Fruit fly (Drosophila melanogaster) whole organism, embryonic: ENCODE results near the gene SCAR.

ENCODE experiments used
- Atf3 ChIP-seq: fragments of 200-800 bp; sonication (Bioruptor generic); optimal IDR thresholded peaks from 3 replicates; lab custom pipeline; 2016; ENCODE audit warnings: missing biosample characterization, missing genetic modification characterization
- B-H1 ChIP-seq: fragments of 200-800 bp; sonication (Bioruptor generic); IDR thresholded peaks from 3 replicates; pipeline ENCODE4 v1.3.6; 2022; ENCODE audit warnings: missing biosample characterization, missing genetic modification characterization
- CG11456 ChIP-seq: fragments of 200-800 bp; sonication (Bioruptor generic); IDR thresholded peaks from 3 replicates; pipeline ENCODE4 v1.3.6; 2022; ENCODE audit warnings: missing biosample characterization, missing genetic modification characterization
- CG11560 ChIP-seq: fragments of 200-800 bp; sonication (Bioruptor generic); IDR thresholded peaks from 3 replicates; pipeline ENCODE4 v1.3.6; 2022; ENCODE audit warnings: missing biosample characterization, missing genetic modification characterization
- CG12104 ChIP-seq: fragments of 200-800 bp; sonication (Bioruptor generic); optimal IDR thresholded peaks from 3 replicates; lab custom pipeline; 2016; ENCODE audit warnings: missing biosample characterization, missing genetic modification characterization
- CG14965 ChIP-seq: fragments of 200-800 bp; sonication (Bioruptor generic); optimal IDR thresholded peaks from 2 replicates; lab custom pipeline; 2016; ENCODE audit warnings: missing biosample characterization, missing genetic modification characterization, borderline replicate concordance
- CG1603 ChIP-seq: fragments of 200-800 bp; sonication (Bioruptor generic); optimal IDR thresholded peaks from 2 replicates; lab custom pipeline; 2019; ENCODE audit warnings: missing biosample characterization, mild to moderate bottlenecking, missing genetic modification characterization, moderate library complexity
- CG16779 ChIP-seq: fragments of 200-800 bp; sonication (Bioruptor generic); IDR thresholded peaks from 2 replicates; pipeline ENCODE4 v1.3.6; 2022; ENCODE audit warnings: missing biosample characterization, missing genetic modification characterization
- CG18262 ChIP-seq: fragments of 200-800 bp; optimal IDR thresholded peaks from 3 replicates; lab custom pipeline; 2019; ENCODE audit warnings: missing biosample characterization, mild to moderate bottlenecking, missing genetic modification characterization, moderate library complexity
- CG2116 ChIP-seq: fragments of 200-800 bp; sonication (Bioruptor generic); optimal IDR thresholded peaks from 3 replicates; lab custom pipeline; 2018; ENCODE audit warnings: missing biosample characterization, mild to moderate bottlenecking, missing genetic modification characterization
- CG2199 ChIP-seq: fragments of 200-800 bp; sonication (Bioruptor generic); IDR thresholded peaks from 3 replicates; pipeline ENCODE4 v1.3.6; 2022; ENCODE audit warnings: missing biosample characterization, missing genetic modification characterization
- CG30403 ChIP-seq: fragments of 200-800 bp; sonication (Bioruptor generic); optimal IDR thresholded peaks from 3 replicates; lab custom pipeline; 2016; ENCODE audit warnings: missing biosample characterization, missing genetic modification characterization
- CG31224 ChIP-seq: fragments of 200-800 bp; sonication (Bioruptor generic); IDR thresholded peaks from 2 replicates; pipeline ENCODE4 v1.3.6; 2022; ENCODE audit warnings: missing biosample characterization, missing genetic modification characterization
- CG4617 ChIP-seq: fragments of 200-800 bp; sonication (Bioruptor generic); optimal IDR thresholded peaks from 3 replicates; lab custom pipeline; 2016; ENCODE audit warnings: missing biosample characterization, missing genetic modification characterization, borderline replicate concordance
- CG4854 ChIP-seq: fragments of 200-800 bp; sonication (Bioruptor generic); optimal IDR thresholded peaks from 2 replicates; lab custom pipeline; 2016; ENCODE audit warnings: missing biosample characterization, missing genetic modification characterization, inconsistent platforms
- CG6254 ChIP-seq: fragments of 200-800 bp; sonication (Bioruptor generic); optimal IDR thresholded peaks from 3 replicates; lab custom pipeline; 2017; ENCODE audit warnings: mild to moderate bottlenecking, missing biosample characterization, missing genetic modification reagents, missing genetic modification characterization
- CG9727 ChIP-seq: fragments of 200-800 bp; sonication (Bioruptor generic); optimal IDR thresholded peaks from 3 replicates; lab custom pipeline; 2017; ENCODE audit warnings: missing biosample characterization, mild to moderate bottlenecking, missing genetic modification characterization
- CoRest ChIP-seq: fragments of 200-800 bp; sonication (Bioruptor generic); optimal IDR thresholded peaks from 3 replicates; lab custom pipeline; 2018; ENCODE audit warnings: missing biosample characterization, mild to moderate bottlenecking, missing genetic modification characterization, moderate library complexity
- CrebB ChIP-seq: fragments of 200-800 bp; sonication (Bioruptor generic); optimal IDR thresholded peaks from 3 replicates; lab custom pipeline; 2018; ENCODE audit warnings: missing biosample characterization, mild to moderate bottlenecking, missing genetic modification characterization
- Doc2 ChIP-seq: fragments of 200-800 bp; sonication (Bioruptor generic); IDR thresholded peaks from 2 replicates; pipeline ENCODE4 v1.3.6; 2022; ENCODE audit warnings: missing biosample characterization, missing genetic modification characterization
- Dref ChIP-seq: fragments of 200-800 bp; sonication (Bioruptor generic); IDR thresholded peaks from 2 replicates; pipeline ENCODE4 v1.3.6; 2022; ENCODE audit warnings: missing biosample characterization, missing genetic modification characterization
- Drgx ChIP-seq: fragments of 200-800 bp; sonication (Bioruptor generic); IDR thresholded peaks from 2 replicates; pipeline ENCODE4 v1.3.6; 2022; ENCODE audit warnings: missing biosample characterization, missing genetic modification characterization
- Gsc ChIP-seq: fragments of 200-800 bp; sonication (Bioruptor generic); IDR thresholded peaks from 2 replicates; pipeline ENCODE4 v1.3.6; 2022; ENCODE audit warnings: missing biosample characterization, missing genetic modification characterization
- Hey ChIP-seq: fragments of 200-800 bp; sonication (Bioruptor generic); optimal IDR thresholded peaks from 3 replicates; lab custom pipeline; 2018; ENCODE audit warnings: missing biosample characterization, mild to moderate bottlenecking, missing genetic modification characterization
- NC2β ChIP-seq: fragments of 200-800 bp; sonication (Bioruptor generic); optimal IDR thresholded peaks from 2 replicates; lab custom pipeline; 2016; ENCODE audit warnings: missing biosample characterization, missing genetic modification characterization
- PHDP ChIP-seq: fragments of 200-800 bp; sonication (Bioruptor generic); optimal IDR thresholded peaks from 3 replicates; lab custom pipeline; 2018; ENCODE audit warnings: missing biosample characterization, mild to moderate bottlenecking, missing genetic modification characterization, moderate library complexity
- Pdp1 ChIP-seq, 2 experiments: fragments of 200-800 bp; sonication (Bioruptor generic); optimal IDR thresholded peaks; 3 replicates each; lab custom pipeline; 2016; ENCODE audit warnings: missing biosample characterization in 2 of 2, missing genetic modification characterization in 2 of 2, mild to moderate bottlenecking in 1 of 2, moderate library complexity in 1 of 2
- Side ChIP-seq: fragments of 200-800 bp; sonication (Bioruptor generic); optimal IDR thresholded peaks from 2 replicates; lab custom pipeline; 2016; ENCODE audit warnings: missing biosample characterization, missing genetic modification characterization
- Six4 ChIP-seq: fragments of 200-800 bp; sonication (Bioruptor generic); optimal IDR thresholded peaks from 2 replicates; lab custom pipeline; 2016; ENCODE audit warnings: missing biosample characterization, missing genetic modification characterization
- abd-A ChIP-seq: fragments of 200-800 bp; sonication (Bioruptor generic); optimal IDR thresholded peaks from 3 replicates; lab custom pipeline; 2019; ENCODE audit warnings: missing biosample characterization, mild to moderate bottlenecking, missing genetic modification characterization, moderate library complexity
- ap ChIP-seq: fragments of 200-800 bp; sonication (Bioruptor generic); IDR thresholded peaks from 2 replicates; pipeline ENCODE4 v1.3.6; 2022; ENCODE audit warnings: missing biosample characterization, missing genetic modification characterization
- bigmax ChIP-seq: fragments of 200-800 bp; sonication (Bioruptor generic); optimal IDR thresholded peaks from 2 replicates; lab custom pipeline; 2018; ENCODE audit warnings: missing biosample characterization, mild to moderate bottlenecking, missing genetic modification characterization
- caup ChIP-seq: fragments of 200-800 bp; sonication (Bioruptor generic); optimal IDR thresholded peaks from 3 replicates; lab custom pipeline; 2017; ENCODE audit warnings: missing biosample characterization, mild to moderate bottlenecking, missing genetic modification characterization, moderate library complexity; ENCODE audit not compliant: severe bottlenecking
- crp ChIP-seq, 2 experiments: fragments of 200-800 bp; sonication (Bioruptor generic); optimal IDR thresholded peaks; 2 replicates in 1 of 2; 3 replicates in 1 of 2; lab custom pipeline; 2017; ENCODE audit warnings: missing biosample characterization in 2 of 2, missing genetic modification characterization in 2 of 2, mild to moderate bottlenecking in 1 of 2, moderate library complexity in 1 of 2
- fu2 ChIP-seq: fragments of 200-800 bp; sonication (Bioruptor generic); optimal IDR thresholded peaks from 2 replicates; lab custom pipeline; 2016; ENCODE audit warnings: missing biosample characterization, missing genetic modification characterization
- gem ChIP-seq: fragments of 200-800 bp; sonication (Bioruptor generic); optimal IDR thresholded peaks from 2 replicates; lab custom pipeline; 2019; ENCODE audit warnings: missing biosample characterization, mild to moderate bottlenecking, missing genetic modification characterization, moderate library complexity
- hbn ChIP-seq: fragments of 200-800 bp; sonication (Bioruptor generic); IDR thresholded peaks from 2 replicates; pipeline ENCODE4 v1.3.6; 2022; ENCODE audit warnings: missing biosample characterization, missing genetic modification characterization; ENCODE audit not compliant: partially characterized antibody
- hkb ChIP-seq, 2 experiments: fragments of 200-800 bp in 1 of 2; fragments of >200 bp in 1 of 2; sonication (Bioruptor generic) in 1 of 2; IDR thresholded peaks in 1 of 2; optimal IDR thresholded peaks in 1 of 2; 2 replicates each; pipeline versions ENCODE4 v1.3.6 to Lab custom; 2017 to 2022; ENCODE audit warnings: missing biosample characterization in 1 of 2, missing genetic modification characterization in 1 of 2
- klu ChIP-seq: fragments of 200-800 bp; sonication (Bioruptor generic); IDR thresholded peaks from 2 replicates; pipeline ENCODE4 v1.3.6; 2022; ENCODE audit warnings: missing biosample characterization, missing genetic modification characterization
- knrl ChIP-seq: fragments of 200-800 bp; sonication (Bioruptor generic); IDR thresholded peaks from 3 replicates; pipeline ENCODE4 v1.3.6; 2022; ENCODE audit warnings: missing biosample characterization, missing genetic modification characterization; ENCODE audit not compliant: partially characterized antibody
- lbe ChIP-seq: fragments of 200-800 bp; sonication (Bioruptor generic); optimal IDR thresholded peaks from 2 replicates; lab custom pipeline; 2016; ENCODE audit warnings: missing biosample characterization, mild to moderate bottlenecking, missing genetic modification characterization
- pnt ChIP-seq: fragments of 200-800 bp; sonication (Bioruptor generic); optimal IDR thresholded peaks from 3 replicates; lab custom pipeline; 2016; ENCODE audit warnings: missing biosample characterization, missing genetic modification characterization
- repo ChIP-seq: fragments of 200-800 bp; sonication (Bioruptor generic); optimal IDR thresholded peaks from 2 replicates; lab custom pipeline; 2016; ENCODE audit warnings: missing biosample characterization, missing genetic modification characterization
- ro ChIP-seq: fragments of 200-800 bp; sonication (Bioruptor generic); IDR thresholded peaks from 2 replicates; pipeline ENCODE4 v1.3.6; 2022; ENCODE audit warnings: missing biosample characterization, missing genetic modification characterization
- trh ChIP-seq: fragments of 200-800 bp; sonication (Bioruptor generic); optimal IDR thresholded peaks from 2 replicates; lab custom pipeline; 2016; ENCODE audit warnings: missing biosample characterization, missing genetic modification characterization
- usp ChIP-seq: fragments of >200 bp; optimal IDR thresholded peaks from 2 replicates; lab custom pipeline; 2017; ENCODE audit warnings: missing biosample characterization, missing genetic modification characterization
- vfl ChIP-seq: fragments of 200-800 bp; sonication (Bioruptor generic); optimal IDR thresholded peaks from 2 replicates; lab custom pipeline; 2016; ENCODE audit warnings: missing biosample characterization, missing genetic modification characterization
- wek ChIP-seq: fragments of 200-800 bp; sonication (Bioruptor generic); optimal IDR thresholded peaks from 3 replicates; lab custom pipeline; 2018; ENCODE audit warnings: missing biosample characterization, mild to moderate bottlenecking, missing genetic modification characterization, moderate library complexity
- zfh1 ChIP-seq: fragments of 200-800 bp; sonication (Bioruptor generic); IDR thresholded peaks from 3 replicates; pipeline ENCODE4 v1.3.6; 2022; ENCODE audit warnings: missing biosample characterization, missing genetic modification characterization

Gene SCAR

dm6 chr2L:11003925-11004673 lies 27.5 kb downstream of the SCAR start, which contains the start of gene RpL9 (continued):
- TF ChIP-seq B-H1 (GFP tag; lab: Robert Waterston, UW): peak; percentile 23; the same call in 1 of the 3 replicates
- peak; percentile 84 for TF ChIP-seq CrebB
- TF ChIP-seq CG11456 (GFP tag; lab: Robert Waterston, UW): no peak
- TF ChIP-seq zfh1 (GFP tag; lab: Robert Waterston, UW): no peak; the same call in 2 of the 3 replicates
- TF ChIP-seq CG31224 (GFP tag; lab: Robert Waterston, UW): peak; percentile 49; the same call in 1 of the 2 replicates
- TF ChIP-seq Doc2: no peak
- no peak for TF ChIP-seq gem (tag; lab: Kevin White, UChicago)
- no peak for TF ChIP-seq abd-A (tag; lab: Kevin White, UChicago)
- no peak for TF ChIP-seq Gsc (GFP tag; lab: Robert Waterston, UW)
- TF ChIP-seq pnt (GFP tag; lab: Kevin White, UChicago): no peak
- TF ChIP-seq Atf3 (GFP tag; lab: Kevin White, UChicago): peak; percentile 15
- no peak for TF ChIP-seq knrl (GFP tag; lab: Robert Waterston, UW)
- TF ChIP-seq lbe (GFP tag; lab: Kevin White, UChicago): no peak
- peak in 1 of 2 experiments; percentile 40 for TF ChIP-seq crp (GFP tag; optimal IDR thresholded peaks at IDR 0.05; lab: Kevin White, UChicago)
- peak; percentile 85 for TF ChIP-seq wek (GFP tag; lab: Kevin White, UChicago)
- TF ChIP-seq CG4854 (GFP tag; lab: Kevin White, UChicago): peak; percentile 6
- TF ChIP-seq Hey (tag; lab: Kevin White, UChicago): no peak
- peak; percentile 68 for TF ChIP-seq CG12104 (GFP tag; lab: Kevin White, UChicago)
- TF ChIP-seq fu2 (GFP tag; lab: Kevin White, UChicago): no peak
- peak; percentile 75 for TF ChIP-seq CG1603 (tag; lab: Kevin White, UChicago)
- no peak for TF ChIP-seq CoRest (tag; lab: Kevin White, UChicago)
- TF ChIP-seq trh: peak; percentile 37
- TF ChIP-seq Dref (GFP tag; lab: Robert Waterston, UW): no peak
- TF ChIP-seq Drgx (GFP tag; lab: Robert Waterston, UW): no peak
- no peak for TF ChIP-seq CG30403
- TF ChIP-seq usp (GFP tag; lab: Kevin White, UChicago): no peak
- peak; percentile 30 for TF ChIP-seq CG4617 (GFP tag; lab: Kevin White, UChicago)
- peak; percentile 53 to 56 for TF ChIP-seq Pdp1 (GFP tag; optimal IDR thresholded peaks at IDR 0.05; lab: Kevin White, UChicago)
- no peak for TF ChIP-seq hbn (GFP tag; lab: Robert Waterston, UW)
- TF ChIP-seq bigmax (GFP tag; lab: Kevin White, UChicago): peak; percentile 68
- TF ChIP-seq caup (GFP tag; lab: Kevin White, UChicago): peak; percentile 88
- peak; percentile 75 for TF ChIP-seq ap (GFP tag; lab: Robert Waterston, UW)
- peak; percentile 17 for TF ChIP-seq repo (GFP tag; lab: Kevin White, UChicago)
- TF ChIP-seq PHDP (tag; lab: Kevin White, UChicago): peak; percentile 82
- TF ChIP-seq ro (GFP tag; lab: Robert Waterston, UW): no peak
- TF ChIP-seq CG6254 (GFP tag; lab: Kevin White, UChicago): peak; percentile 58
- peak; percentile 87 for TF ChIP-seq NC2β (GFP tag; lab: Kevin White, UChicago)
- no peak for TF ChIP-seq CG11560 (tag; lab: Robert Waterston, UW)
- TF ChIP-seq CG9727 (GFP tag; lab: Kevin White, UChicago): peak; percentile 82
- TF ChIP-seq CG2116 (GFP tag; lab: Kevin White, UChicago): peak; percentile 69
- TF ChIP-seq CG14965 (GFP tag; lab: Kevin White, UChicago): no peak
- peak; percentile 75 for TF ChIP-seq CG16779 (GFP tag; lab: Robert Waterston, UW)
- peak; percentile 5 for TF ChIP-seq vfl (GFP tag; lab: Kevin White, UChicago)
- peak; percentile 64 for TF ChIP-seq CG18262 (tag; lab: Kevin White, UChicago)
- TF ChIP-seq hkb (optimal IDR thresholded peaks at IDR 0.05; lab: Kevin White, UChicago): no peak
- peak; percentile 83 for TF ChIP-seq hkb (GFP tag; IDR thresholded peaks at IDR 0.05; lab: Robert Waterston, UW)
- no peak for TF ChIP-seq Six4 (GFP tag; lab: Kevin White, UChicago)
- TF ChIP-seq klu: no peak
- 0 out of 3 replicates have a peak, but pooled peaks have one; percentile 54 for TF ChIP-seq CG2199 (GFP tag; lab: Robert Waterston, UW)
- peak; percentile 82 for TF ChIP-seq Side (GFP tag; lab: Kevin White, UChicago)
